Worm (Caenorhabditis elegans): ENCODE results near the gene glb-4.

The glb-4 gene

ce11 chrII:11092413-11092812, 18.6 kb downstream of the glb-4 start, which contains the start of gene rpl-42:
Gene rpl-42, plus strand, starts transcription at chrII:11092713.
- no peak for TF ChIP-seq pqm-1 (tag; optimal IDR thresholded peaks at IDR 0.05)
- no peak for TF ChIP-seq lin-11 (tag; optimal IDR thresholded peaks at IDR 0.05)

DNA sequence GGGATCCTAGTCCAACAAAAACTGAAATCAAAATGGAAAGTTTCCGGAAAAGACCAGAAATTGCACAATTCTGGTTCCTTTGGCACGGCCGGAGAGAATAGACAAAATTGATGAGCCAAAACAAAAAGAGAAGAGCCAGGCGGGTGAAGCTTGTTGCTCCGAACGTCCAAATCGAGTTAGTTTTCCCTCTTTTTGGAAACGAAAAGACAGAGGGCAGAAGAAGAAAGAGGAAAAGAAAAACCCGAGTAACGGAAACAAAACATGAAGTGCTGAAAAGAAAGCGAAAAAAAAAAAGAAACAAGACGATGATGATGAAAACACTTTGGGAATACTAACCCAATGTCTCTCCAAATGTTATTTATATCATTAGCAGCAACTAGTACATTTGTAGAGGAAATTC, 19.4 kb downstream of the glb-4 start:
- no peak for TF ChIP-seq madf-2 (tag; optimal IDR thresholded peaks at IDR 0.05)
- TF ChIP-seq fkh-10 (GFP tag; optimal IDR thresholded peaks at IDR 0.05) = peak; percentile 37
- peak; percentile 91 for TF ChIP-seq unc-42 (tag; optimal IDR thresholded peaks at IDR 0.05)

DNA sequence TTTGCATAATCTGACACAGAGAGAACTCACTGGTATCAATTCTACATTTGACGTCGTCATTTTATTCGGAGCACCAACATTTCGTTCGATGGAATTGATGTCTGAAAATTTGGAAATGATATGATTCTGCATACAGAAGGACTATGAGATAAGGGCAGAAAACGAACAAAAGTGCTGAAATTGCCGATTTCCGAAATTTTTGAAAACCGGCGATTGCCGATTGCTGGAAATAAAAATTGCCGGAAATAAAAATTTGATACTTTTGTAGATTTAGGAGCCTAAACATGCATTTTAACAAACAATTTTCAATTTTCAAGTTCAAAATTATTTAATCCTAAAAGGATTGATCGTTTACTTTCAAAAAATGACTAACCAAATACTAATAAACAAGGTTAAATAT, 21.7 kb downstream of the glb-4 start, which contains the start of gene unc-53:
unc-53 (minus strand) TSS at position 101 of the 400 bp plus-strand sequence.
- no peak for TF ChIP-seq mec-3 (tag; optimal IDR thresholded peaks at IDR 0.05; ENCODE audit: borderline replicate concordance)
- no peak for TF ChIP-seq pqm-1 (tag; optimal IDR thresholded peaks at IDR 0.05)
- no peak for TF ChIP-seq dmd-4 (tag; optimal IDR thresholded peaks at IDR 0.05; ENCODE audit: borderline replicate concordance)
- no peak for TF ChIP-seq ceh-14 (tag; optimal IDR thresholded peaks at IDR 0.05)
- TF ChIP-seq K09A11.1 (tag; optimal IDR thresholded peaks at IDR 0.05; ENCODE audit: insufficient read depth) = no peak
- no peak for TF ChIP-seq nhr-11 (tag; optimal IDR thresholded peaks at IDR 0.05)
- TF ChIP-seq pha-4 (tag; optimal IDR thresholded peaks at IDR 0.05) = no peak
- no peak for TF ChIP-seq gmeb-2 (tag; optimal IDR thresholded peaks at IDR 0.05)
- TF ChIP-seq fkh-10 (GFP tag; optimal IDR thresholded peaks at IDR 0.05) = no peak
- TF ChIP-seq ama-1 (optimal IDR thresholded peaks at IDR 0.05) = no peak
- no peak for TF ChIP-seq pros-1 (tag; optimal IDR thresholded peaks at IDR 0.05)
- TF ChIP-seq ceh-30 (tag; optimal IDR thresholded peaks at IDR 0.05) = no peak
- TF ChIP-seq hlh-15 (tag; optimal IDR thresholded peaks at IDR 0.05) = no peak
- no peak for TF ChIP-seq sox-4 (tag; optimal IDR thresholded peaks at IDR 0.05)
- no peak for TF ChIP-seq hlh-13 (GFP tag; optimal IDR thresholded peaks at IDR 0.05)

DNA sequence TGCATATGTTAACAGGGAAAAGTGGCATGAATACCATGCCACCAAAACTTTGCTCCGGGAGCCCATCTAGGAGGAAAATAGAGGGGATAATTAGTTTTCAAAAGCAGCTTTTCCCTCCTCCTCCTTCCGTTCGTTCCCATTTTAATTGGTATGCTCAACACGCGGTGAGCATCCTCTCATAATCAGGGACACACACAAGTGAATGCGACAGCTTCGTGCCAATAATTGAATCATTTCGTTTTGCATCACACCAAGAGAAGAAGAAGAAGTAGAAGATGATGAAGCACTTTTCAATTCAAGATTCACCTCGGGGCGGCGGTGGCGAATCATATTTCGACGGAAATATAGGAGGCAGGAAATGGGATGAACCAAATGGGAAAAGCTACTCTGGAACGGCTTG, 22.9 kb downstream of the glb-4 start:
- no peak for TF ChIP-seq C08G9.2 (tag; optimal IDR thresholded peaks at IDR 0.05)
- TF ChIP-seq ceh-31 (tag; optimal IDR thresholded peaks at IDR 0.05) = peak; percentile 5
- peak; percentile 0 for TF ChIP-seq ceh-6 (GFP tag; optimal IDR thresholded peaks at IDR 0.05)
- peak; percentile 97 for TF ChIP-seq unc-42 (tag; optimal IDR thresholded peaks at IDR 0.05)
- no peak for TF ChIP-seq tbx-2 (tag; optimal IDR thresholded peaks at IDR 0.05)
- no peak for TF ChIP-seq odd-2 (tag; optimal IDR thresholded peaks at IDR 0.05)

ce11 chrII:11086770-11087169, 24.2 kb downstream of the glb-4 start:
- TF ChIP-seq eyg-1 (tag; optimal IDR thresholded peaks at IDR 0.05) = no peak
- peak; percentile 77 for TF ChIP-seq unc-42 (tag; optimal IDR thresholded peaks at IDR 0.05)
- peak; percentile 18 for TF ChIP-seq ceh-31 (tag; optimal IDR thresholded peaks at IDR 0.05)

ce11 chrII:11076550-11076949, 34.5 kb downstream of the glb-4 start:
- TF ChIP-seq unc-42 (tag; optimal IDR thresholded peaks at IDR 0.05) = no peak
- TF ChIP-seq tbx-7 (tag; optimal IDR thresholded peaks at IDR 0.05) = no peak
- peak; percentile 30 for TF ChIP-seq rnt-1 (tag; optimal IDR thresholded peaks at IDR 0.05)

ce11 chrII:11072565-11072964, 38.4 kb downstream of the glb-4 start:
- TF ChIP-seq ceh-31 (tag; optimal IDR thresholded peaks at IDR 0.05) (peak; percentile 2), unc-55 (GFP tag; optimal IDR thresholded peaks at IDR 0.05) (peak; percentile 0), ceh-14 (tag; optimal IDR thresholded peaks at IDR 0.05) (peak; percentile 16), C08G9.2 (tag; optimal IDR thresholded peaks at IDR 0.05) (no peak), zip-5 (tag; optimal IDR thresholded peaks at IDR 0.05) (no peak), unc-42 (tag; optimal IDR thresholded peaks at IDR 0.05) (peak; percentile 54)

- TF ChIP-seq ref-2 (tag; optimal IDR thresholded peaks at IDR 0.05) (peak; percentile 20), hlh-8 (tag; optimal IDR thresholded peaks at IDR 0.05) (no peak)
These were observed 46.8 kb downstream of the glb-4 start for ce11 chrII:11064191-11064695.

Measured in whole organism, late embryonic.